Fruit fly (Drosophila melanogaster) whole organism, embryonic: ENCODE measurements around the gene CG10137.

Experiments used
- Atf-2 ChIP-seq: fragments of 200-800 bp; sonication (Bioruptor generic); optimal IDR thresholded peaks from 2 replicates; lab custom pipeline; 2016; ENCODE audit warnings: missing biosample characterization, missing genetic modification characterization
- BEAF-32 ChIP-seq: fragments of 200-800 bp; sonication (Bioruptor generic); optimal IDR thresholded peaks from 3 replicates; lab custom pipeline; 2017; ENCODE audit warnings: missing biosample characterization, missing genetic modification characterization, mild to moderate bottlenecking, moderate library complexity, missing genetic modification reagents
- CG10431 ChIP-seq: fragments of 200-800 bp; sonication (Bioruptor generic); optimal IDR thresholded peaks from 3 replicates; lab custom pipeline; 2018; ENCODE audit warnings: missing biosample characterization, mild to moderate bottlenecking, missing genetic modification characterization
- CG10654 ChIP-seq: fragments of 200-800 bp; sonication (Bioruptor generic); optimal IDR thresholded peaks from 2 replicates; lab custom pipeline; 2016; ENCODE audit warnings: missing biosample characterization, missing genetic modification characterization
- CG11696 ChIP-seq: fragments of 200-800 bp; sonication (Bioruptor generic); IDR thresholded peaks from 2 replicates; pipeline ENCODE4 v1.3.6; 2022; ENCODE audit warnings: missing biosample characterization, missing genetic modification characterization
- CG12155 ChIP-seq: fragments of 200-800 bp; sonication (Bioruptor generic); optimal IDR thresholded peaks from 3 replicates; lab custom pipeline; 2016; ENCODE audit warnings: missing biosample characterization, missing genetic modification characterization
- CG12659 ChIP-seq: fragments of 200-800 bp; sonication (Bioruptor generic); optimal IDR thresholded peaks from 3 replicates; lab custom pipeline; 2017; ENCODE audit warnings: mild to moderate bottlenecking, missing biosample characterization, missing genetic modification reagents, missing genetic modification characterization
- CG15073 ChIP-seq: fragments of 200-800 bp; sonication (Bioruptor generic); optimal IDR thresholded peaks from 2 replicates; lab custom pipeline; 2016; ENCODE audit warnings: missing biosample characterization, missing genetic modification characterization
- CG15696 ChIP-seq: fragments of 200-800 bp; sonication (Bioruptor generic); optimal IDR thresholded peaks from 2 replicates; lab custom pipeline; 2019; ENCODE audit warnings: missing biosample characterization, mild to moderate bottlenecking, missing genetic modification characterization, moderate library complexity
- CG1647 ChIP-seq: fragments of 200-800 bp; sonication (Bioruptor generic); optimal IDR thresholded peaks from 3 replicates; lab custom pipeline; 2016; ENCODE audit warnings: missing biosample characterization, missing genetic modification characterization
- CG17385 ChIP-seq: fragments of 200-800 bp; sonication (Bioruptor generic); optimal IDR thresholded peaks from 3 replicates; lab custom pipeline; 2018; ENCODE audit warnings: missing biosample characterization, mild to moderate bottlenecking, missing genetic modification characterization
- CG3163 ChIP-seq: fragments of 200-800 bp; sonication (Bioruptor generic); optimal IDR thresholded peaks from 3 replicates; lab custom pipeline; 2016; ENCODE audit warnings: missing biosample characterization, missing genetic modification characterization
- CG32767 ChIP-seq: fragments of 200-800 bp; sonication (Bioruptor generic); IDR thresholded peaks from 2 replicates; pipeline ENCODE4 v1.3.6; 2022; ENCODE audit warnings: missing biosample characterization, missing genetic modification characterization
- CG32772 ChIP-seq: fragments of 200-800 bp; sonication (Bioruptor generic); IDR thresholded peaks from 2 replicates; pipeline ENCODE4 v1.3.6; 2022; ENCODE audit warnings: missing biosample characterization, missing genetic modification characterization
- CG3407 ChIP-seq: fragments of 200-800 bp; sonication (Bioruptor generic); optimal IDR thresholded peaks from 2 replicates; lab custom pipeline; 2018; ENCODE audit warnings: missing biosample characterization, mild to moderate bottlenecking, missing genetic modification characterization
- CG3847 ChIP-seq: fragments of 200-800 bp; sonication (Bioruptor generic); IDR thresholded peaks from 2 replicates; pipeline ENCODE4 v1.3.6; 2022; ENCODE audit warnings: missing biosample characterization, missing genetic modification characterization
- CG4730 ChIP-seq: fragments of 200-800 bp; sonication (Bioruptor generic); IDR thresholded peaks from 2 replicates; pipeline ENCODE4 v1.3.6; 2022; ENCODE audit warnings: missing biosample characterization, missing genetic modification characterization
- CG5245 ChIP-seq: fragments of 200-800 bp; sonication (Bioruptor generic); optimal IDR thresholded peaks from 3 replicates; lab custom pipeline; 2016; ENCODE audit warnings: missing biosample characterization, missing genetic modification characterization
- CG6854 ChIP-seq: fragments of 200-800 bp; sonication (Bioruptor generic); optimal IDR thresholded peaks from 3 replicates; lab custom pipeline; 2017; ENCODE audit warnings: missing biosample characterization, mild to moderate bottlenecking, missing genetic modification characterization
- CG8290 ChIP-seq, 3 experiments: fragments of 200-800 bp; sonication (Bioruptor generic); optimal IDR thresholded peaks; 2 replicates each; lab custom pipeline; 2016 to 2019; ENCODE audit warnings: missing biosample characterization in 3 of 3, missing genetic modification characterization in 3 of 3, mild to moderate bottlenecking in 2 of 3, moderate library complexity in 1 of 3
- CHES-1-like ChIP-seq: fragments of 200-800 bp; sonication (Bioruptor generic); optimal IDR thresholded peaks from 2 replicates; lab custom pipeline; 2016; ENCODE audit warnings: missing biosample characterization, missing genetic modification characterization
- D ChIP-seq, 2 experiments: fragments of 200-800 bp in 1 of 2; fragments of >200 bp in 1 of 2; sonication (Bioruptor generic) in 1 of 2; optimal IDR thresholded peaks; 2 replicates in 1 of 2; 3 replicates in 1 of 2; lab custom pipeline; 2017; ENCODE audit warnings: mild to moderate bottlenecking in 1 of 2, missing biosample characterization in 1 of 2, missing genetic modification characterization in 1 of 2, missing genetic modification reagents in 1 of 2
- E2f1 ChIP-seq: fragments of 200-800 bp; sonication (Bioruptor generic); IDR thresholded peaks from 2 replicates; pipeline ENCODE4 v1.3.6; 2022; ENCODE audit warnings: missing biosample characterization, missing genetic modification characterization
- E2f2 ChIP-seq: fragments of 200-800 bp; sonication (Bioruptor generic); IDR thresholded peaks from 2 replicates; pipeline ENCODE4 v1.3.6; 2022; ENCODE audit warnings: missing biosample characterization, missing genetic modification characterization
- Ets97D ChIP-seq: fragments of 200-800 bp; sonication (Bioruptor generic); optimal IDR thresholded peaks from 3 replicates; lab custom pipeline; 2016; ENCODE audit warnings: missing biosample characterization, missing genetic modification characterization
- Hmr ChIP-seq: fragments of 200-800 bp; sonication (Bioruptor generic); optimal IDR thresholded peaks from 3 replicates; lab custom pipeline; 2017; ENCODE audit warnings: mild to moderate bottlenecking, missing biosample characterization, missing genetic modification reagents, missing genetic modification characterization
- Max ChIP-seq: fragments of 200-800 bp; sonication (Bioruptor generic); optimal IDR thresholded peaks from 2 replicates; lab custom pipeline; 2016; ENCODE audit warnings: missing biosample characterization, mild to moderate bottlenecking, missing genetic modification characterization
- NK7.1 ChIP-seq: fragments of 200-800 bp; sonication (Bioruptor generic); optimal IDR thresholded peaks from 3 replicates; lab custom pipeline; 2016; ENCODE audit warnings: missing biosample characterization, missing genetic modification characterization
- Nf-YB ChIP-seq: fragments of 200-800 bp; sonication (Bioruptor generic); optimal IDR thresholded peaks from 3 replicates; lab custom pipeline; 2019; ENCODE audit warnings: missing biosample characterization, mild to moderate bottlenecking, missing genetic modification characterization, moderate library complexity
- Ptx1 ChIP-seq: fragments of 200-800 bp; sonication (Bioruptor generic); IDR thresholded peaks from 2 replicates; pipeline ENCODE4 v1.3.6; 2022; ENCODE audit warnings: missing biosample characterization, missing genetic modification characterization
- ac ChIP-seq: fragments of 200-800 bp; sonication (Bioruptor generic); optimal IDR thresholded peaks from 3 replicates; lab custom pipeline; 2017; ENCODE audit warnings: missing biosample characterization, mild to moderate bottlenecking, missing genetic modification characterization
- aop ChIP-seq: fragments of 200-800 bp; sonication (Bioruptor generic); IDR thresholded peaks from 2 replicates; pipeline ENCODE4 v1.3.6; 2022; ENCODE audit warnings: missing biosample characterization, missing genetic modification characterization
- ap ChIP-seq: fragments of 200-800 bp; sonication (Bioruptor generic); IDR thresholded peaks from 2 replicates; pipeline ENCODE4 v1.3.6; 2022; ENCODE audit warnings: missing biosample characterization, missing genetic modification characterization
- bsh ChIP-seq, 2 experiments: fragments of 200-800 bp; sonication (Bioruptor generic); optimal IDR thresholded peaks; 2 replicates each; lab custom pipeline; 2017 to 2018; ENCODE audit warnings: mild to moderate bottlenecking in 2 of 2, missing biosample characterization in 2 of 2, missing genetic modification characterization in 2 of 2, moderate library complexity in 1 of 2
- ci ChIP-seq: fragments of 200-800 bp; sonication (Bioruptor generic); IDR thresholded peaks from 3 replicates; pipeline ENCODE4 v1.3.6; 2022; ENCODE audit warnings: missing biosample characterization, missing genetic modification characterization
- dm ChIP-seq: fragments of 200-800 bp; sonication (Bioruptor generic); optimal IDR thresholded peaks from 3 replicates; lab custom pipeline; 2016; ENCODE audit warnings: missing biosample characterization, missing genetic modification characterization
- dmrt11E ChIP-seq: fragments of 200-800 bp; sonication (Bioruptor generic); optimal IDR thresholded peaks from 3 replicates; lab custom pipeline; 2018; ENCODE audit warnings: missing biosample characterization, mild to moderate bottlenecking, missing genetic modification characterization, moderate library complexity
- gcm2 ChIP-seq: fragments of 200-800 bp; sonication (Bioruptor generic); optimal IDR thresholded peaks from 2 replicates; lab custom pipeline; 2016; ENCODE audit warnings: missing biosample characterization, missing genetic modification characterization
- gfzf ChIP-seq: fragments of 200-800 bp; sonication (Bioruptor generic); optimal IDR thresholded peaks from 2 replicates; lab custom pipeline; 2016; ENCODE audit warnings: missing biosample characterization, mild to moderate bottlenecking, missing genetic modification characterization, moderate library complexity
- gsb ChIP-seq: fragments of 200-800 bp; sonication (Bioruptor generic); IDR thresholded peaks from 2 replicates; pipeline ENCODE4 v1.3.6; 2022; ENCODE audit warnings: missing biosample characterization, missing genetic modification characterization
- gsb-n ChIP-seq: fragments of 200-800 bp; sonication (Bioruptor generic); optimal IDR thresholded peaks from 3 replicates; lab custom pipeline; 2018; ENCODE audit warnings: missing biosample characterization, mild to moderate bottlenecking, missing genetic modification characterization
- gt ChIP-seq: fragments of 200-800 bp; sonication (Bioruptor generic); IDR thresholded peaks from 2 replicates; pipeline ENCODE4 v1.3.6; 2022; ENCODE audit warnings: missing biosample characterization, missing genetic modification characterization
- kay ChIP-seq: fragments of 200-800 bp; sonication (Bioruptor generic); optimal IDR thresholded peaks from 2 replicates; lab custom pipeline; 2016; ENCODE audit warnings: missing biosample characterization, missing genetic modification characterization
- onecut ChIP-seq: fragments of 200-800 bp; sonication (Bioruptor generic); IDR thresholded peaks from 2 replicates; pipeline ENCODE4 v1.3.6; 2022; ENCODE audit warnings: missing biosample characterization, missing genetic modification characterization
- seq ChIP-seq: fragments of 200-800 bp; sonication (Bioruptor generic); IDR thresholded peaks from 2 replicates; pipeline ENCODE4 v1.3.6; 2022; ENCODE audit warnings: missing biosample characterization, missing genetic modification characterization
- sim ChIP-seq: fragments of 200-800 bp; sonication (Bioruptor generic); IDR thresholded peaks from 2 replicates; pipeline ENCODE4 v1.3.6; 2022; ENCODE audit warnings: missing biosample characterization, missing genetic modification characterization
- stc ChIP-seq: fragments of 200-800 bp; sonication (Bioruptor generic); IDR thresholded peaks from 2 replicates; pipeline ENCODE4 v1.3.6; 2022; ENCODE audit warnings: missing biosample characterization, missing genetic modification characterization
- tin ChIP-seq: fragments of 200-800 bp; sonication (Bioruptor generic); optimal IDR thresholded peaks from 3 replicates; lab custom pipeline; 2016; ENCODE audit warnings: missing biosample characterization, missing genetic modification characterization
- tup ChIP-seq: fragments of 200-800 bp; sonication (Bioruptor generic); optimal IDR thresholded peaks from 2 replicates; lab custom pipeline; 2016; ENCODE audit warnings: missing biosample characterization, mild to moderate bottlenecking, missing genetic modification characterization, moderate library complexity
- twi ChIP-seq: fragments of 200-800 bp; optimal IDR thresholded peaks from 2 replicates; lab custom pipeline; 2019; ENCODE audit warnings: missing biosample characterization, mild to moderate bottlenecking, missing genetic modification characterization, moderate library complexity
- vnd ChIP-seq: fragments of 200-800 bp; sonication (Bioruptor generic); IDR thresholded peaks from 3 replicates; pipeline ENCODE4 v1.3.6; 2022; ENCODE audit warnings: missing biosample characterization, missing genetic modification characterization; ENCODE audit not compliant: partially characterized antibody
- zfh1 ChIP-seq: fragments of 200-800 bp; sonication (Bioruptor generic); IDR thresholded peaks from 3 replicates; pipeline ENCODE4 v1.3.6; 2022; ENCODE audit warnings: missing biosample characterization, missing genetic modification characterization

Gene CG10137

DNA sequence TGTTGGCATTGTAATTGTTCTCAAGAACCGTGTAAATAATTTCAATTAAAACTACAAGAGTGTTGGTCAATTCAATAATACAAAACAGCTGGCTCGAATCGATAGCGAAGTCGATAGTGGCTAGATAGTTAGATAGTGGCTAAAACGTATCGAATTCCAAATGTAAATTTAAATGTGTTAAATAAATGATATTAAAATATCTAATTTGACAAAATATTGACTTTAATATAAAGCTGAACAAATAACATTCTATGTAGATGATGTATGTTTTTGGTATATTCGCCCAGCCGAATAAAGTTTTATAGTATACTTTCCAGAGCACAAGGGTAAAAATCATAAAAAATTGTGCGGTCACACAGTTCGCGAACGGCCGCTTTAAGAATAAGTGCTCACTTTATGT is at the start of gene CG10137, which contains the start of gene Dpm1 (continued):
- TF ChIP-seq CG32767 (GFP tag; lab: Robert Waterston, UW) = no peak
- TF ChIP-seq gcm2 = no peak
- no peak for TF ChIP-seq Ptx1 (GFP tag; lab: Robert Waterston, UW)
- no peak for TF ChIP-seq NK7.1
- TF ChIP-seq CHES-1-like (GFP tag; lab: Kevin White, UChicago) = no peak
- peak; percentile 82 for TF ChIP-seq CG12659 (GFP tag; lab: Kevin White, UChicago)
- TF ChIP-seq onecut = no peak; the same call in 1 of the 2 replicates
- TF ChIP-seq CG1647 (GFP tag; lab: Kevin White, UChicago) = no peak
- TF ChIP-seq CG32772 (GFP tag; lab: Robert Waterston, UW) = no peak
- TF ChIP-seq CG3163 = no peak
- no peak for TF ChIP-seq sim (GFP tag; lab: Robert Waterston, UW)
- TF ChIP-seq ac (GFP tag; lab: Kevin White, UChicago) = no peak
- TF ChIP-seq CG5245 (GFP tag; lab: Kevin White, UChicago) = no peak
- no peak for TF ChIP-seq CG6854 (GFP tag; lab: Kevin White, UChicago)
- no peak for TF ChIP-seq CG3407 (GFP tag; lab: Kevin White, UChicago)
- TF ChIP-seq CG3847 = no peak
- no peak for TF ChIP-seq CG8290 (GFP tag; optimal IDR thresholded peaks at IDR 0.05; lab: Kevin White, UChicago)
- TF ChIP-seq CG8290 (tag; optimal IDR thresholded peaks at IDR 0.05; lab: Kevin White, UChicago) = peak in 1 of 2 experiments; percentile 4
- TF ChIP-seq tin (GFP tag; lab: Kevin White, UChicago) = no peak
- no peak for TF ChIP-seq gsb
- no peak for TF ChIP-seq CG4730 (GFP tag; lab: Robert Waterston, UW)
- no peak for TF ChIP-seq bsh (GFP tag; optimal IDR thresholded peaks at IDR 0.05; lab: Kevin White, UChicago)
- TF ChIP-seq CG15696 (tag; lab: Kevin White, UChicago) = no peak
- no peak for TF ChIP-seq dmrt11E
- TF ChIP-seq BEAF-32 (GFP tag; lab: Kevin White, UChicago) = peak; percentile 82
- no peak for TF ChIP-seq CG10431 (GFP tag; lab: Kevin White, UChicago)
- no peak for TF ChIP-seq stc (GFP tag; lab: Robert Waterston, UW)
- peak; percentile 54 for TF ChIP-seq Ets97D (GFP tag; lab: Kevin White, UChicago)
- no peak for TF ChIP-seq Atf-2 (GFP tag; lab: Kevin White, UChicago)
- TF ChIP-seq CG15073 = no peak
- peak; percentile 42 for TF ChIP-seq Hmr (GFP tag; lab: Kevin White, UChicago)
- TF ChIP-seq twi = no peak
- TF ChIP-seq CG10654 (GFP tag; lab: Kevin White, UChicago) = no peak
- no peak for TF ChIP-seq ap
- TF ChIP-seq zfh1 (GFP tag; lab: Robert Waterston, UW) = no peak
- TF ChIP-seq D (optimal IDR thresholded peaks at IDR 0.05; lab: Kevin White, UChicago) = no peak
- TF ChIP-seq D (GFP tag; optimal IDR thresholded peaks at IDR 0.05; lab: Kevin White, UChicago) = no peak
- no peak for TF ChIP-seq kay (GFP tag; lab: Kevin White, UChicago)
- no peak for TF ChIP-seq CG11696
- no peak for TF ChIP-seq E2f1
- TF ChIP-seq E2f2 (GFP tag; lab: Robert Waterston, UW) = peak; percentile 62
- TF ChIP-seq seq (GFP tag; lab: Robert Waterston, UW) = no peak
- TF ChIP-seq ci = no peak
- no peak for TF ChIP-seq tup (GFP tag; lab: Kevin White, UChicago)
- TF ChIP-seq gfzf (GFP tag; lab: Kevin White, UChicago) = peak; percentile 76
- TF ChIP-seq Nf-YB (GFP tag; lab: Kevin White, UChicago) = no peak
- TF ChIP-seq dm (GFP tag; lab: Kevin White, UChicago) = no peak
- no peak for TF ChIP-seq CG12155 (GFP tag; lab: Kevin White, UChicago)
- peak; percentile 67 for TF ChIP-seq gsb-n (tag; lab: Kevin White, UChicago)
- peak; percentile 23 for TF ChIP-seq Max (GFP tag; lab: Kevin White, UChicago)
- no peak for TF ChIP-seq vnd
- TF ChIP-seq CG17385 (GFP tag; lab: Kevin White, UChicago) = no peak
- no peak for TF ChIP-seq aop (GFP tag; lab: Robert Waterston, UW)
- no peak for TF ChIP-seq gt (GFP tag; lab: Robert Waterston, UW)
